Fruit fly (Drosophila melanogaster) whole organism, embryonic: ENCODE measurements around the gene CG15894.
A peak's percentile ranks its signal among the peaks of the same experiment; 100 is the strongest.

ENCODE experiments used
- ATbp ChIP-seq: fragments of 200-800 bp; sonication (Bioruptor generic); optimal IDR thresholded peaks from 2 replicates; lab custom pipeline; 2017; ENCODE audit warnings: missing biosample characterization, mild to moderate bottlenecking, missing genetic modification characterization, missing genetic modification reagents
- Adf1 ChIP-seq: fragments of 200-800 bp; sonication (Bioruptor generic); IDR thresholded peaks from 2 replicates; pipeline ENCODE4 v1.3.6; 2022; ENCODE audit warnings: missing biosample characterization, missing genetic modification characterization
- Antp ChIP-seq: fragments of 200-800 bp; sonication (Bioruptor generic); optimal IDR thresholded peaks from 3 replicates; lab custom pipeline; 2016; ENCODE audit warnings: missing biosample characterization, missing genetic modification characterization
- Atf3 ChIP-seq: fragments of 200-800 bp; sonication (Bioruptor generic); optimal IDR thresholded peaks from 3 replicates; lab custom pipeline; 2016; ENCODE audit warnings: missing biosample characterization, missing genetic modification characterization
- CG10431 ChIP-seq: fragments of 200-800 bp; sonication (Bioruptor generic); optimal IDR thresholded peaks from 3 replicates; lab custom pipeline; 2018; ENCODE audit warnings: missing biosample characterization, mild to moderate bottlenecking, missing genetic modification characterization
- CG10462 ChIP-seq: fragments of 200-800 bp; sonication (Bioruptor generic); optimal IDR thresholded peaks from 2 replicates; lab custom pipeline; 2016; ENCODE audit warnings: missing biosample characterization, missing genetic modification characterization
- CG11696 ChIP-seq: fragments of 200-800 bp; sonication (Bioruptor generic); IDR thresholded peaks from 2 replicates; pipeline ENCODE4 v1.3.6; 2022; ENCODE audit warnings: missing biosample characterization, missing genetic modification characterization
- CG12744 ChIP-seq: fragments of 200-800 bp; sonication (Bioruptor generic); optimal IDR thresholded peaks from 2 replicates; lab custom pipeline; 2016; ENCODE audit warnings: missing biosample characterization, missing genetic modification characterization
- CG13424 ChIP-seq: fragments of 200-800 bp; sonication (Bioruptor generic); optimal IDR thresholded peaks from 2 replicates; lab custom pipeline; 2019; ENCODE audit warnings: missing biosample characterization, mild to moderate bottlenecking, missing genetic modification characterization, moderate library complexity
- CG13775 ChIP-seq: fragments of 200-800 bp; sonication (Bioruptor generic); optimal IDR thresholded peaks from 3 replicates; lab custom pipeline; 2017; ENCODE audit warnings: missing biosample characterization, mild to moderate bottlenecking, missing genetic modification characterization
- CG14441 ChIP-seq: fragments of 200-800 bp; sonication (Bioruptor generic); IDR thresholded peaks from 2 replicates; pipeline ENCODE4 v1.3.6; 2022; ENCODE audit warnings: missing biosample characterization, missing genetic modification characterization
- CG14710 ChIP-seq: fragments of 200-800 bp; sonication (Bioruptor generic); optimal IDR thresholded peaks from 3 replicates; lab custom pipeline; 2019; ENCODE audit warnings: missing biosample characterization, mild to moderate bottlenecking, missing genetic modification characterization, moderate library complexity
- CG16815 ChIP-seq: fragments of 200-800 bp; sonication (Bioruptor generic); optimal IDR thresholded peaks from 3 replicates; lab custom pipeline; 2017; ENCODE audit warnings: missing biosample characterization, mild to moderate bottlenecking, missing genetic modification characterization
- CG17361 ChIP-seq: fragments of 200-800 bp; sonication (Bioruptor generic); IDR thresholded peaks from 3 replicates; pipeline ENCODE4 v1.3.6; 2022; ENCODE audit warnings: missing biosample characterization, missing genetic modification characterization
- CG17385 ChIP-seq: fragments of 200-800 bp; sonication (Bioruptor generic); optimal IDR thresholded peaks from 3 replicates; lab custom pipeline; 2018; ENCODE audit warnings: missing biosample characterization, mild to moderate bottlenecking, missing genetic modification characterization
- CG17829 ChIP-seq: fragments of 200-800 bp; optimal IDR thresholded peaks from 2 replicates; lab custom pipeline; 2019; ENCODE audit warnings: missing biosample characterization, mild to moderate bottlenecking, missing genetic modification characterization, moderate library complexity
- CG18599 ChIP-seq: fragments of 200-800 bp; sonication (Bioruptor generic); optimal IDR thresholded peaks from 3 replicates; lab custom pipeline; 2017; ENCODE audit warnings: missing biosample characterization, missing genetic modification characterization, mild to moderate bottlenecking, moderate library complexity, missing genetic modification reagents
- CG33557 ChIP-seq: fragments of 200-800 bp; sonication (Bioruptor generic); optimal IDR thresholded peaks from 2 replicates; lab custom pipeline; 2019; ENCODE audit warnings: missing biosample characterization, mild to moderate bottlenecking, missing genetic modification characterization, moderate library complexity
- CG4707 ChIP-seq: fragments of 200-800 bp; sonication (Bioruptor generic); optimal IDR thresholded peaks from 2 replicates; lab custom pipeline; 2018; ENCODE audit warnings: missing biosample characterization, mild to moderate bottlenecking, missing genetic modification characterization, moderate library complexity
- CG7357 ChIP-seq: fragments of 200-800 bp; sonication (Bioruptor generic); IDR thresholded peaks from 3 replicates; pipeline ENCODE4 v1.3.6; 2022; ENCODE audit warnings: missing biosample characterization, missing genetic modification characterization
- CG8924 ChIP-seq: fragments of 200-800 bp; optimal IDR thresholded peaks from 3 replicates; lab custom pipeline; 2019; ENCODE audit warnings: missing biosample characterization, mild to moderate bottlenecking, missing genetic modification characterization, moderate library complexity
- CG9797 ChIP-seq: fragments of 200-800 bp; sonication (Bioruptor generic); optimal IDR thresholded peaks from 3 replicates; lab custom pipeline; 2018; ENCODE audit warnings: missing biosample characterization, mild to moderate bottlenecking, missing genetic modification characterization
- Dbx ChIP-seq: fragments of 200-800 bp; sonication (Bioruptor generic); IDR thresholded peaks from 3 replicates; pipeline ENCODE4 v1.3.6; 2022; ENCODE audit warnings: missing biosample characterization, missing genetic modification characterization
- Dref ChIP-seq: fragments of 200-800 bp; sonication (Bioruptor generic); IDR thresholded peaks from 2 replicates; pipeline ENCODE4 v1.3.6; 2022; ENCODE audit warnings: missing biosample characterization, missing genetic modification characterization
- E2f1 ChIP-seq: fragments of 200-800 bp; sonication (Bioruptor generic); IDR thresholded peaks from 2 replicates; pipeline ENCODE4 v1.3.6; 2022; ENCODE audit warnings: missing biosample characterization, missing genetic modification characterization
- H15 ChIP-seq: fragments of 200-800 bp; sonication (Bioruptor generic); IDR thresholded peaks from 3 replicates; pipeline ENCODE4 v1.3.6; 2022; ENCODE audit warnings: missing biosample characterization, missing genetic modification characterization
- HmgD ChIP-seq: fragments of 200-800 bp; sonication (Bioruptor generic); optimal IDR thresholded peaks from 3 replicates; lab custom pipeline; 2016; ENCODE audit warnings: missing biosample characterization, missing genetic modification characterization
- HmgZ ChIP-seq: fragments of 200-800 bp; sonication (Bioruptor generic); optimal IDR thresholded peaks from 2 replicates; lab custom pipeline; 2018; ENCODE audit warnings: missing biosample characterization, mild to moderate bottlenecking, missing genetic modification characterization
- Ptx1 ChIP-seq: fragments of 200-800 bp; sonication (Bioruptor generic); IDR thresholded peaks from 2 replicates; pipeline ENCODE4 v1.3.6; 2022; ENCODE audit warnings: missing biosample characterization, missing genetic modification characterization
- Sox100B ChIP-seq: fragments of 200-800 bp; sonication (Bioruptor generic); optimal IDR thresholded peaks from 3 replicates; lab custom pipeline; 2018; ENCODE audit warnings: missing biosample characterization, mild to moderate bottlenecking, missing genetic modification characterization
- Taf1 ChIP-seq: fragments of 200-800 bp; sonication (Bioruptor generic); IDR thresholded peaks from 2 replicates; pipeline ENCODE4 v1.3.6; 2022; ENCODE audit warnings: missing biosample characterization, missing genetic modification characterization
- Xrp1 ChIP-seq: fragments of 200-800 bp; sonication (Bioruptor generic); IDR thresholded peaks from 2 replicates; pipeline ENCODE4 v1.3.6; 2022; ENCODE audit warnings: missing biosample characterization, missing genetic modification characterization
- bsh ChIP-seq, 2 experiments: fragments of 200-800 bp; sonication (Bioruptor generic); optimal IDR thresholded peaks; 2 replicates each; lab custom pipeline; 2017 to 2018; ENCODE audit warnings: mild to moderate bottlenecking in 2 of 2, missing biosample characterization in 2 of 2, missing genetic modification characterization in 2 of 2, moderate library complexity in 1 of 2
- corto ChIP-seq: fragments of 200-800 bp; sonication (Bioruptor generic); optimal IDR thresholded peaks from 2 replicates; lab custom pipeline; 2016; ENCODE audit warnings: missing biosample characterization, mild to moderate bottlenecking, missing genetic modification characterization, moderate library complexity
- dan ChIP-seq: fragments of 200-800 bp; sonication (Bioruptor generic); IDR thresholded peaks from 2 replicates; pipeline ENCODE4 v1.3.6; 2022; ENCODE audit warnings: missing biosample characterization, missing genetic modification characterization
- dati ChIP-seq: fragments of 200-800 bp; sonication (Bioruptor generic); IDR thresholded peaks from 2 replicates; pipeline ENCODE4 v1.3.6; 2022; ENCODE audit warnings: missing biosample characterization, missing genetic modification characterization
- disco-r ChIP-seq: fragments of 200-800 bp; sonication (Bioruptor generic); optimal IDR thresholded peaks from 2 replicates; lab custom pipeline; 2016; ENCODE audit warnings: missing biosample characterization, missing genetic modification characterization
- dm ChIP-seq: fragments of 200-800 bp; sonication (Bioruptor generic); optimal IDR thresholded peaks from 3 replicates; lab custom pipeline; 2016; ENCODE audit warnings: missing biosample characterization, missing genetic modification characterization
- fd3F ChIP-seq: fragments of 200-800 bp; sonication (Bioruptor generic); optimal IDR thresholded peaks from 2 replicates; lab custom pipeline; 2018; ENCODE audit warnings: missing biosample characterization, mild to moderate bottlenecking, missing genetic modification characterization, moderate library complexity
- gsb-n ChIP-seq: fragments of 200-800 bp; sonication (Bioruptor generic); optimal IDR thresholded peaks from 3 replicates; lab custom pipeline; 2018; ENCODE audit warnings: missing biosample characterization, mild to moderate bottlenecking, missing genetic modification characterization
- hbn ChIP-seq: fragments of 200-800 bp; sonication (Bioruptor generic); IDR thresholded peaks from 2 replicates; pipeline ENCODE4 v1.3.6; 2022; ENCODE audit warnings: missing biosample characterization, missing genetic modification characterization; ENCODE audit not compliant: partially characterized antibody
- knrl ChIP-seq: fragments of 200-800 bp; sonication (Bioruptor generic); IDR thresholded peaks from 3 replicates; pipeline ENCODE4 v1.3.6; 2022; ENCODE audit warnings: missing biosample characterization, missing genetic modification characterization; ENCODE audit not compliant: partially characterized antibody
- pzg ChIP-seq: fragments of 200-800 bp; sonication (Bioruptor generic); optimal IDR thresholded peaks from 3 replicates; lab custom pipeline; 2018; ENCODE audit warnings: missing biosample characterization, mild to moderate bottlenecking, missing genetic modification characterization, moderate library complexity
- ranshi ChIP-seq: fragments of 200-800 bp; sonication (Bioruptor generic); IDR thresholded peaks from 2 replicates; pipeline ENCODE4 v1.3.6; 2022; ENCODE audit warnings: missing biosample characterization, missing genetic modification characterization
- ro ChIP-seq: fragments of 200-800 bp; sonication (Bioruptor generic); IDR thresholded peaks from 2 replicates; pipeline ENCODE4 v1.3.6; 2022; ENCODE audit warnings: missing biosample characterization, missing genetic modification characterization
- scrt ChIP-seq: fragments of 200-800 bp; sonication (Bioruptor generic); optimal IDR thresholded peaks from 2 replicates; lab custom pipeline; 2018; ENCODE audit warnings: missing biosample characterization, mild to moderate bottlenecking, missing genetic modification characterization, moderate library complexity
- sens ChIP-seq: fragments of 200-800 bp; sonication (Bioruptor generic); peaks from one replicate; lab custom pipeline; 2016; ENCODE audit warnings: missing biosample characterization, missing genetic modification characterization
- tio ChIP-seq: fragments of 200-800 bp; sonication (Bioruptor generic); optimal IDR thresholded peaks from 2 replicates; lab custom pipeline; 2017; ENCODE audit warnings: missing biosample characterization, missing genetic modification characterization, inconsistent platforms
- unpg ChIP-seq: fragments of 200-800 bp; sonication (Bioruptor generic); optimal IDR thresholded peaks from 3 replicates; lab custom pipeline; 2018; ENCODE audit warnings: missing biosample characterization, mild to moderate bottlenecking, missing genetic modification characterization, moderate library complexity
- wor ChIP-seq: fragments of 200-800 bp; sonication (Bioruptor generic); IDR thresholded peaks from 2 replicates; pipeline ENCODE4 v1.3.6; 2022; ENCODE audit warnings: missing biosample characterization, missing genetic modification characterization
- zfh2 ChIP-seq: fragments of 200-800 bp; sonication (Bioruptor generic); optimal IDR thresholded peaks from 2 replicates; lab custom pipeline; 2016; ENCODE audit warnings: missing biosample characterization, missing genetic modification characterization

The CG15894 gene

dm6 chrX:6267187-6267711, 41.8 kb upstream of the CG15894 start, which contains the start of gene schlank (continued):
- no peak for TF ChIP-seq ro (GFP tag; lab: Robert Waterston, UW)
- peak; percentile 51 for TF ChIP-seq zfh2
- peak; percentile 22 for TF ChIP-seq fd3F (GFP tag; lab: Kevin White, UChicago)
- no peak for TF ChIP-seq CG12744 (GFP tag; lab: Kevin White, UChicago)
- peak; percentile 26 for TF ChIP-seq CG10462 (GFP tag; lab: Kevin White, UChicago)
- TF ChIP-seq CG16815 (GFP tag; lab: Kevin White, UChicago), result peak; percentile 33
- TF ChIP-seq CG9797 (GFP tag; lab: Kevin White, UChicago), result peak; percentile 89
- peak; percentile 62; the same call in 2 of the 3 replicates for TF ChIP-seq CG7357
- no peak for TF ChIP-seq ATbp
- no peak for TF ChIP-seq knrl (GFP tag; lab: Robert Waterston, UW)
- TF ChIP-seq wor (GFP tag; lab: Robert Waterston, UW), result no peak
- no peak for TF ChIP-seq dm (GFP tag; lab: Kevin White, UChicago)
- peak; percentile 77 for TF ChIP-seq Ptx1
- no peak for TF ChIP-seq corto (GFP tag; lab: Kevin White, UChicago)
- no peak for TF ChIP-seq hbn (GFP tag; lab: Robert Waterston, UW)
- peak; percentile 53 for TF ChIP-seq CG13424 (tag; lab: Kevin White, UChicago)
- TF ChIP-seq CG14441, result peak; percentile 71
- TF ChIP-seq unpg (GFP tag; lab: Kevin White, UChicago), result peak; percentile 44
- peak; percentile 28 for TF ChIP-seq CG17829 (tag; lab: Kevin White, UChicago)
- TF ChIP-seq bsh (GFP tag; optimal IDR thresholded peaks at IDR 0.05; lab: Kevin White, UChicago), result peak in 1 of 2 experiments; percentile 38
- no peak for TF ChIP-seq scrt (GFP tag; lab: Kevin White, UChicago)
- TF ChIP-seq Sox100B (GFP tag; lab: Kevin White, UChicago), result no peak
- TF ChIP-seq CG10431 (GFP tag; lab: Kevin White, UChicago), result no peak
- peak; percentile 75 for TF ChIP-seq Antp (GFP tag; lab: Kevin White, UChicago)
- TF ChIP-seq Adf1 (GFP tag; lab: Robert Waterston, UW), result no peak
- peak; percentile 46; the same call in 1 of the 2 replicates for TF ChIP-seq Xrp1 (GFP tag; lab: Robert Waterston, UW)
- peak; percentile 25 for TF ChIP-seq CG8924 (tag; lab: Kevin White, UChicago)
- no peak for TF ChIP-seq HmgZ
- peak; percentile 76 for TF ChIP-seq pzg
- TF ChIP-seq dan (GFP tag; lab: Robert Waterston, UW), result no peak
- TF ChIP-seq CG17361 (GFP tag; lab: Robert Waterston, UW), result peak; percentile 71
- no peak for TF ChIP-seq tio (GFP tag; lab: Kevin White, UChicago)
- peak; percentile 62 for TF ChIP-seq CG13775 (GFP tag; lab: Kevin White, UChicago)
- no peak for TF ChIP-seq Atf3 (GFP tag; lab: Kevin White, UChicago)
- TF ChIP-seq dati (GFP tag; lab: Robert Waterston, UW), result no peak
- peak; percentile 6 for TF ChIP-seq CG18599 (GFP tag; lab: Kevin White, UChicago)
- TF ChIP-seq CG17385 (GFP tag; lab: Kevin White, UChicago), result no peak
- TF ChIP-seq Dbx, result 0 out of 3 replicates have a peak, but pooled peaks have one; percentile 36
- TF ChIP-seq gsb-n (tag; lab: Kevin White, UChicago), result no peak
- peak; percentile 62 for TF ChIP-seq CG14710
- TF ChIP-seq Taf1 (GFP tag; lab: Robert Waterston, UW), result no peak
- TF ChIP-seq CG4707 (GFP tag; lab: Kevin White, UChicago), result no peak
- TF ChIP-seq H15 (GFP tag; lab: Robert Waterston, UW), result peak; percentile 45; the same call in 1 of the 3 replicates
- peak; percentile 24; the same call in 1 of the 2 replicates for TF ChIP-seq Dref (GFP tag; lab: Robert Waterston, UW)
- TF ChIP-seq CG33557, result no peak
- peak; percentile 51; the same call in 1 of the 2 replicates for TF ChIP-seq E2f1 (GFP tag; lab: Robert Waterston, UW)
- peak; percentile 57; the same call in 1 of the 2 replicates for TF ChIP-seq ranshi
- no peak for TF ChIP-seq HmgD (GFP tag; lab: Kevin White, UChicago)
- no peak for TF ChIP-seq disco-r (GFP tag; lab: Kevin White, UChicago)
- TF ChIP-seq sens (GFP tag; lab: Kevin White, UChicago), result peak; percentile 80
- TF ChIP-seq CG11696 (GFP tag; lab: Robert Waterston, UW), result no peak
